Worm (Caenorhabditis elegans) whole organism, young adult: Measurements from ENCODE around the gene C15H11.11.
A peak's percentile ranks its signal among the peaks of the same experiment; 100 is the strongest.

ENCODE experiments used
- B0035.1 ChIP-seq: sonication (generic microtip); optimal IDR thresholded peaks from 2 replicates; lab custom pipeline; 2016; ENCODE audit warnings: missing genetic modification characterization, mild to moderate bottlenecking, missing compliant biosample characterization, missing genotype, missing genetic modification reagents
- Y67H2A.10 ChIP-seq: fragments of 200-800 bp; sonication (Bioruptor generic); conservative IDR thresholded peaks from 2 replicates; pipeline ENCODE4 v1.3.6; 2022; ENCODE audit warnings: missing genetic modification reagents, missing genetic modification characterization, missing compliant biosample characterization
- chd-7 ChIP-seq: sonication (generic microtip); optimal IDR thresholded peaks from 2 replicates; lab custom pipeline; 2016; ENCODE audit warnings: mild to moderate bottlenecking, missing genetic modification characterization, moderate library complexity, missing compliant biosample characterization

ce11 chrV:14366487-14366962, 48.8 kb upstream of the C15H11.11 start:
- TF ChIP-seq Y67H2A.10 (GFP tag; lab: Robert Waterston, UW) (no peak), chd-7 (peak; percentile 41), B0035.1 (tag; lab: Kevin White, UChicago) (no peak)
